Fruit fly (Drosophila melanogaster) whole organism, embryonic: ENCODE measurements around the gene CG32793.

Source experiments
- CG10565 ChIP-seq: fragments of 200-800 bp; sonication (Bioruptor generic); optimal IDR thresholded peaks from 3 replicates; lab custom pipeline; 2016; ENCODE audit warnings: missing biosample characterization, mild to moderate bottlenecking, missing genetic modification characterization
- CG11504 ChIP-seq: fragments of 200-800 bp; sonication (Bioruptor generic); optimal IDR thresholded peaks from 3 replicates; lab custom pipeline; 2019; ENCODE audit warnings: missing biosample characterization, mild to moderate bottlenecking, missing genetic modification characterization, moderate library complexity
- CG11560 ChIP-seq: fragments of 200-800 bp; sonication (Bioruptor generic); IDR thresholded peaks from 3 replicates; pipeline ENCODE4 v1.3.6; 2022; ENCODE audit warnings: missing biosample characterization, missing genetic modification characterization
- CG12769 ChIP-seq: fragments of 200-800 bp; sonication (Bioruptor generic); optimal IDR thresholded peaks from 2 replicates; lab custom pipeline; 2019; ENCODE audit warnings: missing biosample characterization, mild to moderate bottlenecking, missing genetic modification characterization, moderate library complexity
- CG13894 ChIP-seq: fragments of 200-800 bp; sonication (Bioruptor generic); optimal IDR thresholded peaks from 3 replicates; lab custom pipeline; 2018; ENCODE audit warnings: missing biosample characterization, mild to moderate bottlenecking, missing genetic modification characterization, moderate library complexity
- CG14710 ChIP-seq: fragments of 200-800 bp; sonication (Bioruptor generic); optimal IDR thresholded peaks from 3 replicates; lab custom pipeline; 2019; ENCODE audit warnings: missing biosample characterization, mild to moderate bottlenecking, missing genetic modification characterization, moderate library complexity
- CG14860 ChIP-seq: fragments of 200-800 bp; sonication (Bioruptor generic); IDR thresholded peaks from 3 replicates; pipeline ENCODE4 v1.3.6; 2022; ENCODE audit warnings: missing biosample characterization, missing genetic modification characterization; ENCODE audit not compliant: partially characterized antibody
- CG1603 ChIP-seq: fragments of 200-800 bp; sonication (Bioruptor generic); optimal IDR thresholded peaks from 2 replicates; lab custom pipeline; 2019; ENCODE audit warnings: missing biosample characterization, mild to moderate bottlenecking, missing genetic modification characterization, moderate library complexity
- CG1647 ChIP-seq: fragments of 200-800 bp; sonication (Bioruptor generic); optimal IDR thresholded peaks from 3 replicates; lab custom pipeline; 2016; ENCODE audit warnings: missing biosample characterization, missing genetic modification characterization
- CG17385 ChIP-seq: fragments of 200-800 bp; sonication (Bioruptor generic); optimal IDR thresholded peaks from 3 replicates; lab custom pipeline; 2018; ENCODE audit warnings: missing biosample characterization, mild to moderate bottlenecking, missing genetic modification characterization
- CG18262 ChIP-seq: fragments of 200-800 bp; optimal IDR thresholded peaks from 3 replicates; lab custom pipeline; 2019; ENCODE audit warnings: missing biosample characterization, mild to moderate bottlenecking, missing genetic modification characterization, moderate library complexity
- CG2120 ChIP-seq: fragments of 200-800 bp; sonication (Bioruptor generic); optimal IDR thresholded peaks from 3 replicates; lab custom pipeline; 2016; ENCODE audit warnings: missing biosample characterization, missing genetic modification characterization
- CG2712 ChIP-seq: fragments of 200-800 bp; optimal IDR thresholded peaks from 3 replicates; lab custom pipeline; 2019; ENCODE audit warnings: missing biosample characterization, mild to moderate bottlenecking, missing genetic modification characterization, moderate library complexity
- CG31224 ChIP-seq: fragments of 200-800 bp; sonication (Bioruptor generic); IDR thresholded peaks from 2 replicates; pipeline ENCODE4 v1.3.6; 2022; ENCODE audit warnings: missing biosample characterization, missing genetic modification characterization
- CG4730 ChIP-seq: fragments of 200-800 bp; sonication (Bioruptor generic); IDR thresholded peaks from 2 replicates; pipeline ENCODE4 v1.3.6; 2022; ENCODE audit warnings: missing biosample characterization, missing genetic modification characterization
- CG4820 ChIP-seq: fragments of 200-800 bp; sonication (Bioruptor generic); optimal IDR thresholded peaks from 3 replicates; lab custom pipeline; 2016; ENCODE audit warnings: missing biosample characterization, missing genetic modification characterization
- CG7839 ChIP-seq: fragments of 200-800 bp; sonication (Bioruptor generic); optimal IDR thresholded peaks from 3 replicates; lab custom pipeline; 2018; ENCODE audit warnings: missing biosample characterization, mild to moderate bottlenecking, missing genetic modification characterization, moderate library complexity
- CG7987 ChIP-seq: fragments of 200-800 bp; sonication (Bioruptor generic); optimal IDR thresholded peaks from 2 replicates; lab custom pipeline; 2018; ENCODE audit warnings: missing biosample characterization, mild to moderate bottlenecking, missing genetic modification characterization, moderate library complexity
- CG8290 ChIP-seq, 3 experiments: fragments of 200-800 bp; sonication (Bioruptor generic); optimal IDR thresholded peaks; 2 replicates each; lab custom pipeline; 2016 to 2019; ENCODE audit warnings: missing biosample characterization in 3 of 3, missing genetic modification characterization in 3 of 3, mild to moderate bottlenecking in 2 of 3, moderate library complexity in 1 of 3
- CG9215 ChIP-seq: fragments of 200-800 bp; sonication (Bioruptor generic); IDR thresholded peaks from 2 replicates; pipeline ENCODE4 v1.3.6; 2022; ENCODE audit warnings: missing biosample characterization, missing genetic modification characterization
- CrebB ChIP-seq: fragments of 200-800 bp; sonication (Bioruptor generic); optimal IDR thresholded peaks from 3 replicates; lab custom pipeline; 2018; ENCODE audit warnings: missing biosample characterization, mild to moderate bottlenecking, missing genetic modification characterization
- D ChIP-seq, 2 experiments: fragments of 200-800 bp in 1 of 2; fragments of >200 bp in 1 of 2; sonication (Bioruptor generic) in 1 of 2; optimal IDR thresholded peaks; 2 replicates in 1 of 2; 3 replicates in 1 of 2; lab custom pipeline; 2017; ENCODE audit warnings: mild to moderate bottlenecking in 1 of 2, missing biosample characterization in 1 of 2, missing genetic modification characterization in 1 of 2, missing genetic modification reagents in 1 of 2
- MBD-R2 ChIP-seq: fragments of 200-800 bp; sonication (Bioruptor generic); IDR thresholded peaks from 2 replicates; pipeline ENCODE4 v1.3.6; 2022; ENCODE audit warnings: missing biosample characterization, missing genetic modification characterization
- Optix ChIP-seq: fragments of 200-800 bp; sonication (Bioruptor generic); IDR thresholded peaks from 3 replicates; pipeline ENCODE4 v1.3.6; 2022; ENCODE audit warnings: missing biosample characterization, missing genetic modification characterization
- PHDP ChIP-seq: fragments of 200-800 bp; sonication (Bioruptor generic); optimal IDR thresholded peaks from 3 replicates; lab custom pipeline; 2018; ENCODE audit warnings: missing biosample characterization, mild to moderate bottlenecking, missing genetic modification characterization, moderate library complexity
- Rx ChIP-seq: fragments of 200-800 bp; sonication (Bioruptor generic); IDR thresholded peaks from 2 replicates; pipeline ENCODE4 v1.3.6; 2022; ENCODE audit warnings: missing biosample characterization, missing genetic modification characterization
- Sox102F ChIP-seq: fragments of 200-800 bp; sonication (Bioruptor generic); optimal IDR thresholded peaks from 2 replicates; lab custom pipeline; 2018; ENCODE audit warnings: missing biosample characterization, mild to moderate bottlenecking, missing genetic modification characterization, moderate library complexity
- Tbp ChIP-seq: fragments of >200 bp; optimal IDR thresholded peaks from 2 replicates; lab custom pipeline; 2018; ENCODE audit warnings: missing biosample characterization, missing genetic modification characterization
- Xrp1 ChIP-seq: fragments of 200-800 bp; sonication (Bioruptor generic); IDR thresholded peaks from 2 replicates; pipeline ENCODE4 v1.3.6; 2022; ENCODE audit warnings: missing biosample characterization, missing genetic modification characterization
- ara ChIP-seq: fragments of 200-800 bp; sonication (Bioruptor generic); IDR thresholded peaks from 2 replicates; pipeline ENCODE4 v1.3.6; 2022; ENCODE audit warnings: missing biosample characterization, missing genetic modification characterization
- chif ChIP-seq, 2 experiments: fragments of 200-800 bp; sonication (Bioruptor generic); optimal IDR thresholded peaks; 3 replicates each; lab custom pipeline; 2016; ENCODE audit warnings: missing biosample characterization in 2 of 2, missing genetic modification characterization in 2 of 2
- chinmo ChIP-seq: fragments of 200-800 bp; sonication (Bioruptor generic); IDR thresholded peaks from 4 replicates; pipeline ENCODE4 v1.3.6; 2022; ENCODE audit warnings: missing biosample characterization, missing genetic modification characterization; ENCODE audit not compliant: partially characterized antibody
- ci ChIP-seq: fragments of 200-800 bp; sonication (Bioruptor generic); IDR thresholded peaks from 3 replicates; pipeline ENCODE4 v1.3.6; 2022; ENCODE audit warnings: missing biosample characterization, missing genetic modification characterization
- gem ChIP-seq: fragments of 200-800 bp; sonication (Bioruptor generic); optimal IDR thresholded peaks from 2 replicates; lab custom pipeline; 2019; ENCODE audit warnings: missing biosample characterization, mild to moderate bottlenecking, missing genetic modification characterization, moderate library complexity
- gsb-n ChIP-seq: fragments of 200-800 bp; sonication (Bioruptor generic); optimal IDR thresholded peaks from 3 replicates; lab custom pipeline; 2018; ENCODE audit warnings: missing biosample characterization, mild to moderate bottlenecking, missing genetic modification characterization
- prd ChIP-seq, 3 experiments: fragments of >200 bp in 2 of 3; fragments of 200-800 bp in 1 of 3; sonication (Bioruptor generic) in 1 of 3; optimal IDR thresholded peaks in 2 of 3; IDR thresholded peaks in 1 of 3; 2 replicates in 2 of 3; 3 replicates in 1 of 3; pipeline versions ENCODE4 v1.3.6 to Lab custom; 2017 to 2022; ENCODE audit warnings: missing biosample characterization in 1 of 3, missing genetic modification characterization in 1 of 3
- pzg ChIP-seq: fragments of 200-800 bp; sonication (Bioruptor generic); optimal IDR thresholded peaks from 3 replicates; lab custom pipeline; 2018; ENCODE audit warnings: missing biosample characterization, mild to moderate bottlenecking, missing genetic modification characterization, moderate library complexity
- sens ChIP-seq: fragments of 200-800 bp; sonication (Bioruptor generic); peaks from one replicate; lab custom pipeline; 2016; ENCODE audit warnings: missing biosample characterization, missing genetic modification characterization
- sens-2 ChIP-seq: fragments of 200-800 bp; sonication (Bioruptor generic); IDR thresholded peaks from 2 replicates; pipeline ENCODE4 v1.3.6; 2022; ENCODE audit warnings: missing biosample characterization, missing genetic modification characterization
- sisA ChIP-seq: fragments of 200-800 bp; sonication (Bioruptor generic); IDR thresholded peaks from 2 replicates; pipeline ENCODE4 v1.3.6; 2022; ENCODE audit warnings: missing biosample characterization, missing genetic modification characterization
- tup ChIP-seq: fragments of 200-800 bp; sonication (Bioruptor generic); optimal IDR thresholded peaks from 2 replicates; lab custom pipeline; 2016; ENCODE audit warnings: missing biosample characterization, mild to moderate bottlenecking, missing genetic modification characterization, moderate library complexity
- vnd ChIP-seq: fragments of 200-800 bp; sonication (Bioruptor generic); IDR thresholded peaks from 3 replicates; pipeline ENCODE4 v1.3.6; 2022; ENCODE audit warnings: missing biosample characterization, missing genetic modification characterization; ENCODE audit not compliant: partially characterized antibody
- vvl ChIP-seq: fragments of 200-800 bp; sonication (Bioruptor generic); IDR thresholded peaks from 2 replicates; pipeline ENCODE4 v1.3.6; 2022; ENCODE audit warnings: missing biosample characterization, missing genetic modification characterization
- zf30C ChIP-seq: fragments of 200-800 bp; sonication (Bioruptor generic); optimal IDR thresholded peaks from 3 replicates; lab custom pipeline; 2018; ENCODE audit warnings: missing biosample characterization, mild to moderate bottlenecking, missing genetic modification characterization
- zfh1 ChIP-seq: fragments of 200-800 bp; sonication (Bioruptor generic); IDR thresholded peaks from 3 replicates; pipeline ENCODE4 v1.3.6; 2022; ENCODE audit warnings: missing biosample characterization, missing genetic modification characterization

Gene CG32793

dm6 chrX:2956641-2957040 lies 27.0 kb downstream of the CG32793 start (continued):
- TF ChIP-seq CG8290 (GFP tag; optimal IDR thresholded peaks at IDR 0.05; lab: Kevin White, UChicago), result no peak
- peak in 1 of 2 experiments; percentile 4 for TF ChIP-seq CG8290 (tag; optimal IDR thresholded peaks at IDR 0.05; lab: Kevin White, UChicago)
- TF ChIP-seq ci (GFP tag; lab: Robert Waterston, UW), result 0 out of 3 replicates have a peak, but pooled peaks have one; percentile 18
- peak; percentile 7 for TF ChIP-seq CG4820 (GFP tag; lab: Kevin White, UChicago)
- peak in 1 of 2 experiments; percentile 1 for TF ChIP-seq chif (GFP tag; optimal IDR thresholded peaks at IDR 0.05; lab: Kevin White, UChicago)
- TF ChIP-seq Xrp1 (GFP tag; lab: Robert Waterston, UW), result peak; percentile 27; the same call in 1 of the 2 replicates
- TF ChIP-seq CrebB (tag; lab: Kevin White, UChicago), result no peak
- TF ChIP-seq vvl (GFP tag; lab: Robert Waterston, UW), result peak; percentile 30; the same call in 1 of the 2 replicates
- TF ChIP-seq CG1647 (GFP tag; lab: Kevin White, UChicago), result no peak
- peak; percentile 27; the same call in 1 of the 3 replicates for TF ChIP-seq zfh1 (GFP tag; lab: Robert Waterston, UW)
- TF ChIP-seq CG18262 (tag; lab: Kevin White, UChicago), result peak; percentile 1
- peak; percentile 41 for TF ChIP-seq CG1603
- TF ChIP-seq sens (GFP tag; lab: Kevin White, UChicago), result peak; percentile 85
- no peak for TF ChIP-seq prd (optimal IDR thresholded peaks at IDR 0.05; lab: Kevin White, UChicago)
- peak; percentile 52; the same call in 1 of the 3 replicates for TF ChIP-seq prd (GFP tag; IDR thresholded peaks at IDR 0.05; lab: Robert Waterston, UW)
- TF ChIP-seq Optix (GFP tag; lab: Robert Waterston, UW), result 0 out of 3 replicates have a peak, but pooled peaks have one; percentile 19
- TF ChIP-seq Sox102F (GFP tag; lab: Kevin White, UChicago), result peak; percentile 15
- peak; percentile 22 for TF ChIP-seq CG2712 (tag; lab: Kevin White, UChicago)
- TF ChIP-seq vnd (GFP tag; lab: Robert Waterston, UW), result no peak
- peak; percentile 9 for TF ChIP-seq CG11504 (tag; lab: Kevin White, UChicago)
- 0 out of 2 replicates have a peak, but pooled peaks have one; percentile 29 for TF ChIP-seq ara (GFP tag; lab: Robert Waterston, UW)
- TF ChIP-seq CG10565, result no peak
- peak; percentile 1 for TF ChIP-seq CG14710 (tag; lab: Kevin White, UChicago)
- TF ChIP-seq gem (tag; lab: Kevin White, UChicago), result peak; percentile 33
- TF ChIP-seq CG17385 (GFP tag; lab: Kevin White, UChicago), result no peak
- peak; percentile 12 for TF ChIP-seq CG7839 (tag; lab: Kevin White, UChicago)

- TF ChIP-seq MBD-R2 (GFP tag; lab: Robert Waterston, UW), result no peak
- no peak for TF ChIP-seq Rx (GFP tag; lab: Robert Waterston, UW)
- TF ChIP-seq CG7987 (GFP tag; lab: Kevin White, UChicago), result no peak
- peak; percentile 4 for TF ChIP-seq gsb-n (tag; lab: Kevin White, UChicago)
- no peak for TF ChIP-seq zf30C (GFP tag; lab: Kevin White, UChicago)
- TF ChIP-seq pzg (GFP tag; lab: Kevin White, UChicago), result no peak
- no peak for TF ChIP-seq sisA
- no peak for TF ChIP-seq CG2120 (GFP tag; lab: Kevin White, UChicago)
- TF ChIP-seq CG11560 (tag; lab: Robert Waterston, UW), result no peak
- no peak for TF ChIP-seq PHDP (tag; lab: Kevin White, UChicago)
- TF ChIP-seq CG13894 (tag; lab: Kevin White, UChicago), result peak; percentile 5
- TF ChIP-seq vvl (GFP tag; lab: Robert Waterston, UW), result peak; percentile 60; the same call in 1 of the 2 replicates
- no peak for TF ChIP-seq tup (GFP tag; lab: Kevin White, UChicago)
- TF ChIP-seq CG31224 (GFP tag; lab: Robert Waterston, UW), result no peak
- TF ChIP-seq CG14860, result no peak
- no peak for TF ChIP-seq D (optimal IDR thresholded peaks at IDR 0.05; lab: Kevin White, UChicago)
- TF ChIP-seq D (GFP tag; optimal IDR thresholded peaks at IDR 0.05; lab: Kevin White, UChicago), result no peak
- TF ChIP-seq CG9215 (GFP tag; lab: Robert Waterston, UW), result no peak
- peak; percentile 37 for TF ChIP-seq CG12769 (tag; lab: Kevin White, UChicago)
- no peak for TF ChIP-seq sens-2 (GFP tag; lab: Robert Waterston, UW)
- peak; percentile 62; the same call in 1 of the 4 replicates for TF ChIP-seq chinmo (GFP tag; lab: Robert Waterston, UW)
- TF ChIP-seq Tbp, result no peak
- TF ChIP-seq CG4730 (GFP tag; lab: Robert Waterston, UW), result no peak
These were observed 33.6 kb downstream of the CG32793 start for dm6 chrX:2963171-2963570.
